Worm (Caenorhabditis elegans): ENCODE data around the gene gpa-8.

gpa-8 gene

ce11 chrV:12637238-12637690 is 3.0 kb downstream of the gpa-8 start, which contains the start of gene F56H9.2 (continued):
- no peak for TF ChIP-seq tbx-7 (tag; optimal IDR thresholded peaks at IDR 0.05)
- TF ChIP-seq ceh-9 (tag; optimal IDR thresholded peaks at IDR 0.05) = no peak
- peak; percentile 55 for TF ChIP-seq sdc-2 (tag; optimal IDR thresholded peaks at IDR 0.05)
- peak; percentile 41 for TF ChIP-seq ceh-18 (tag; optimal IDR thresholded peaks at IDR 0.05)
- no peak for TF ChIP-seq ceh-30 (tag; optimal IDR thresholded peaks at IDR 0.05)
- no peak for TF ChIP-seq pag-3 (tag; optimal IDR thresholded peaks at IDR 0.05; ENCODE audit: borderline replicate concordance)
- no peak for TF ChIP-seq C08G9.2 (tag; optimal IDR thresholded peaks at IDR 0.05)
- no peak for TF ChIP-seq pros-1 (tag; optimal IDR thresholded peaks at IDR 0.05)
- TF ChIP-seq unc-3 (GFP tag; conservative IDR thresholded peaks at IDR 0.05) = no peak
- no peak for TF ChIP-seq unc-3 (tag; optimal IDR thresholded peaks at IDR 0.05)
- peak; percentile 23 for TF ChIP-seq pax-1 (tag; optimal IDR thresholded peaks at IDR 0.05)
- no peak for TF ChIP-seq gmeb-2 (tag; optimal IDR thresholded peaks at IDR 0.05)
- no peak for TF ChIP-seq Y22D7AL.16 (tag; optimal IDR thresholded peaks at IDR 0.05)
- no peak for TF ChIP-seq K09A11.1 (tag; optimal IDR thresholded peaks at IDR 0.05; ENCODE audit: insufficient read depth)
- TF ChIP-seq npax-4 (tag; optimal IDR thresholded peaks at IDR 0.05) = no peak
- TF ChIP-seq unc-86 (tag; optimal IDR thresholded peaks at IDR 0.05) = no peak
- peak; percentile 45 for TF ChIP-seq ceh-31 (tag; optimal IDR thresholded peaks at IDR 0.05)
- no peak for TF ChIP-seq dmd-4 (tag; optimal IDR thresholded peaks at IDR 0.05; ENCODE audit: borderline replicate concordance)
- peak; percentile 69 for TF ChIP-seq hlh-30 (tag; optimal IDR thresholded peaks at IDR 0.05; ENCODE audit: insufficient read depth)
- TF ChIP-seq sox-4 (tag; optimal IDR thresholded peaks at IDR 0.05) = no peak
- no peak for TF ChIP-seq ceh-19 (GFP tag; optimal IDR thresholded peaks at IDR 0.05)
- no peak for TF ChIP-seq pha-4 (tag; optimal IDR thresholded peaks at IDR 0.05)
- TF ChIP-seq lin-11 (tag; optimal IDR thresholded peaks at IDR 0.05) = no peak
- TF ChIP-seq syd-9 (tag; optimal IDR thresholded peaks at IDR 0.05) = no peak
- no peak for TF ChIP-seq rnt-1 (tag; optimal IDR thresholded peaks at IDR 0.05)
- TF ChIP-seq ztf-16 (tag; optimal IDR thresholded peaks at IDR 0.05) = peak; percentile 32
- TF ChIP-seq ets-4 (tag; optimal IDR thresholded peaks at IDR 0.05) = no peak
- no peak for TF ChIP-seq pat-9 (tag; optimal IDR thresholded peaks at IDR 0.05)
- no peak for TF ChIP-seq ttx-3 (tag; optimal IDR thresholded peaks at IDR 0.05)
- TF ChIP-seq hlh-13 (GFP tag; optimal IDR thresholded peaks at IDR 0.05) = no peak
- TF ChIP-seq ceh-24 (tag; optimal IDR thresholded peaks at IDR 0.05) = no peak
- TF ChIP-seq pha-2 (tag; optimal IDR thresholded peaks at IDR 0.05) = no peak
- no peak for TF ChIP-seq che-1 (tag; optimal IDR thresholded peaks at IDR 0.05)
- no peak for TF ChIP-seq ceh-6 (GFP tag; optimal IDR thresholded peaks at IDR 0.05)
- no peak for TF ChIP-seq madf-2 (tag; optimal IDR thresholded peaks at IDR 0.05)

ce11 chrV:12636248-12636647 is 4.0 kb downstream of the gpa-8 start:
- TF ChIP-seq hlh-8 (tag; optimal IDR thresholded peaks at IDR 0.05) (peak; percentile 3), ttx-3 (tag; optimal IDR thresholded peaks at IDR 0.05) (no peak), ceh-6 (GFP tag; optimal IDR thresholded peaks at IDR 0.05) (no peak), hlh-6 (tag; optimal IDR thresholded peaks at IDR 0.05) (no peak), ceh-30 (tag; optimal IDR thresholded peaks at IDR 0.05) (no peak)

DNA sequence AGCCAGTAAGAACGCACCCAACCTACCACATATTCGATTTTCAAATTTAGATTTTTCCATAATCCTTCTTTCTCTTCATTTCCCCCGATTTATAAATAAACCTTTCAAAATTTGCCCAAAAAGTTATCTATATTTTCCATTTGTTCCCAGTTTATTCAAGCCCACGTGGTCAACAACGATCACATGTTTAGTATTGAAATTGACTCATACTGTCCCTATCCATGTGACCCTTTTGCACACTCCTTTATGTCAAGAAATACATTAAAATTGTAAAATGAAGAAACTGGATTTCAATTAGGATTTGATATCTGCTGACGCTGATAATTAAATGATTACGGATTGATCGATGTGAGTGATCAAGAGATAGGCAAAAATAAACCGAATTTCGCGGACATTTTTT is 5.1 kb downstream of the gpa-8 start:
- TF ChIP-seq fax-1 (tag; optimal IDR thresholded peaks at IDR 0.05) = no peak
- no peak for TF ChIP-seq K02D7.2 (tag; optimal IDR thresholded peaks at IDR 0.05)
- TF ChIP-seq nfya-1 (tag; optimal IDR thresholded peaks at IDR 0.05) = no peak
- TF ChIP-seq tbx-2 (tag; optimal IDR thresholded peaks at IDR 0.05) = no peak
- no peak for TF ChIP-seq ceh-14 (tag; optimal IDR thresholded peaks at IDR 0.05)
- TF ChIP-seq ama-1 (optimal IDR thresholded peaks at IDR 0.05) = no peak
- TF ChIP-seq nhr-11 (tag; optimal IDR thresholded peaks at IDR 0.05) = no peak
- no peak for TF ChIP-seq ceh-19 (GFP tag; optimal IDR thresholded peaks at IDR 0.05)
- no peak for TF ChIP-seq dve-1 (tag; optimal IDR thresholded peaks at IDR 0.05)
- TF ChIP-seq dmd-4 (tag; optimal IDR thresholded peaks at IDR 0.05; ENCODE audit: borderline replicate concordance) = no peak
- no peak for TF ChIP-seq hlh-13 (GFP tag; optimal IDR thresholded peaks at IDR 0.05)
- TF ChIP-seq elt-4 (tag; optimal IDR thresholded peaks at IDR 0.05) = no peak
- TF ChIP-seq npax-4 (tag; optimal IDR thresholded peaks at IDR 0.05) = no peak
- no peak for TF ChIP-seq nhr-232 (tag; optimal IDR thresholded peaks at IDR 0.05)

Data from whole organism, late embryonic.